Worm (Caenorhabditis elegans) whole organism, late embryonic: ENCODE measurements around the gene grl-1.

Source experiments
- C08G9.2 ChIP-seq: sonication (generic microtip); optimal IDR thresholded peaks from 2 replicates; lab custom pipeline; 2016; ENCODE audit warnings: mild to moderate bottlenecking, missing genetic modification characterization, moderate library complexity, missing compliant biosample characterization
- F13H6.1 ChIP-seq: sonication (generic microtip); optimal IDR thresholded peaks from 2 replicates; lab custom pipeline; 2016; ENCODE audit warnings: missing genetic modification characterization, missing compliant biosample characterization
- Y22D7AL.16 ChIP-seq: sonication (generic microtip); optimal IDR thresholded peaks from 2 replicates; lab custom pipeline; 2016; ENCODE audit warnings: missing genetic modification characterization, missing compliant biosample characterization
- ama-1 ChIP-seq: fragments of 150-350 bp; optimal IDR thresholded peaks from 2 replicates; lab custom pipeline; 2014
- ceh-2 ChIP-seq: sonication (generic microtip); optimal IDR thresholded peaks from 2 replicates; lab custom pipeline; 2016; ENCODE audit warnings: missing genotype, missing genetic modification characterization, missing compliant biosample characterization
- ceh-30 ChIP-seq: fragments of 150-350 bp; optimal IDR thresholded peaks from 2 replicates; lab custom pipeline; 2014; ENCODE audit warnings: missing biosample characterization, missing genetic modification characterization
- rnt-1 ChIP-seq: sonication (generic microtip); optimal IDR thresholded peaks from 2 replicates; lab custom pipeline; 2016; ENCODE audit warnings: missing genetic modification characterization, missing compliant biosample characterization

ce11 chrV:5582860-5583259, 49.2 kb upstream of the grl-1 start:
- no peak for TF ChIP-seq C08G9.2 (tag; lab: Kevin White, UChicago)
- TF ChIP-seq Y22D7AL.16 (tag; lab: Kevin White, UChicago) = no peak
- TF ChIP-seq F13H6.1 (tag; lab: Kevin White, UChicago) = no peak
- TF ChIP-seq ceh-2 = no peak
- TF ChIP-seq ama-1 (lab: Kevin White, UChicago) = no peak
- no peak for TF ChIP-seq rnt-1
- TF ChIP-seq ceh-30 (tag; lab: Kevin White, UChicago) = no peak
